Fruit fly (Drosophila melanogaster): ENCODE measurements around the gene CG13841.

The CG13841 gene

dm6 chr3R:22750534-22750947 is 17.0 kb downstream of the CG13841 start, which contains the start of the genes rumi, CG7029 and Usp12-46 (continued):
- TF ChIP-seq CG1647 (GFP tag; optimal IDR thresholded peaks at IDR 0.05) (peak; percentile 90), CG8359 (GFP tag; optimal IDR thresholded peaks at IDR 0.05; ENCODE audit: borderline replicate concordance) (peak; percentile 32), croc (GFP tag; conservative IDR thresholded peaks at IDR 0.05) (peak; percentile 60), oc (tag; optimal IDR thresholded peaks at IDR 0.05) (peak; percentile 77), Poxn (GFP tag; IDR thresholded peaks at IDR 0.05) (peak; percentile 61; the same call in 1 of the 2 replicates), CG1529 (GFP tag; optimal IDR thresholded peaks at IDR 0.05) (peak; percentile 58), NFAT (GFP tag; IDR thresholded peaks at IDR 0.05) (peak; percentile 84), CG6254 (GFP tag; optimal IDR thresholded peaks at IDR 0.05) (peak; percentile 72), p53 (GFP tag; optimal IDR thresholded peaks at IDR 0.05) (peak; percentile 86), CG6689 (GFP tag; IDR thresholded peaks at IDR 0.05) (peak; percentile 88), Hr78 (GFP tag; optimal IDR thresholded peaks at IDR 0.05) (no peak), Taf1 (GFP tag; IDR thresholded peaks at IDR 0.05) (peak; percentile 53; the same call in 1 of the 2 replicates), CG16813 (GFP tag; IDR thresholded peaks at IDR 0.05; ENCODE audit: partially characterized antibody) (peak; percentile 81), CG15479 (GFP tag; optimal IDR thresholded peaks at IDR 0.05) (no peak), Bdp1 (GFP tag; optimal IDR thresholded peaks at IDR 0.05) (peak; percentile 82), lilli (GFP tag; optimal IDR thresholded peaks at IDR 0.05) (peak; percentile 95), CG9817 (tag; optimal IDR thresholded peaks at IDR 0.05) (peak; percentile 89), tx (GFP tag; optimal IDR thresholded peaks at IDR 0.05) (peak; percentile 85), Fer1 (GFP tag; optimal IDR thresholded peaks at IDR 0.05) (peak; percentile 75), knrl (GFP tag; IDR thresholded peaks at IDR 0.05; ENCODE audit: partially characterized antibody) (peak; percentile 78), CG14710 (tag; optimal IDR thresholded peaks at IDR 0.05) (peak; percentile 100), ftz-f1 (GFP tag; optimal IDR thresholded peaks at IDR 0.05) (peak; percentile 56), CG12744 (GFP tag; optimal IDR thresholded peaks at IDR 0.05) (peak; percentile 81), wor (GFP tag; IDR thresholded peaks at IDR 0.05) (peak; percentile 59), CG13287 (GFP tag; IDR thresholded peaks at IDR 0.05; ENCODE audit: partially characterized antibody) (peak; percentile 87), Sry-β (GFP tag; optimal IDR thresholded peaks at IDR 0.05) (peak; percentile 21), Awh (GFP tag; IDR thresholded peaks at IDR 0.05) (peak; percentile 63), CG14441 (GFP tag; IDR thresholded peaks at IDR 0.05) (peak; percentile 84), dan (GFP tag; IDR thresholded peaks at IDR 0.05) (no peak), CG4820 (GFP tag; optimal IDR thresholded peaks at IDR 0.05) (peak; percentile 79), CG7786 (GFP tag; optimal IDR thresholded peaks at IDR 0.05) (peak; percentile 92), CG6765 (GFP tag; optimal IDR thresholded peaks at IDR 0.05) (peak; percentile 63), fd3F (GFP tag; optimal IDR thresholded peaks at IDR 0.05) (peak; percentile 79), CG18262 (tag; optimal IDR thresholded peaks at IDR 0.05) (peak; percentile 83), sqz (GFP tag; optimal IDR thresholded peaks at IDR 0.05) (peak; percentile 57), nau (GFP tag; optimal IDR thresholded peaks at IDR 0.05) (no peak), trh (GFP tag; optimal IDR thresholded peaks at IDR 0.05) (peak; percentile 43), prd (optimal IDR thresholded peaks at IDR 0.05) (no peak), prd (GFP tag; IDR thresholded peaks at IDR 0.05) (peak; percentile 90), CG14860 (GFP tag; IDR thresholded peaks at IDR 0.05; ENCODE audit: partially characterized antibody) (peak; percentile 58), ken (GFP tag; IDR thresholded peaks at IDR 0.05) (peak; percentile 89), slbo (GFP tag; IDR thresholded peaks at IDR 0.05) (peak; percentile 93), CG14965 (GFP tag; optimal IDR thresholded peaks at IDR 0.05; ENCODE audit: borderline replicate concordance) (no peak), toy (GFP tag; IDR thresholded peaks at IDR 0.05) (peak; percentile 63), chn (GFP tag; optimal IDR thresholded peaks at IDR 0.05) (peak; percentile 90), CG6854 (GFP tag; optimal IDR thresholded peaks at IDR 0.05) (no peak), danr (GFP tag; IDR thresholded peaks at IDR 0.05) (peak; percentile 53; the same call in 1 of the 2 replicates), dm (GFP tag; optimal IDR thresholded peaks at IDR 0.05) (peak; percentile 76), CG4854 (GFP tag; optimal IDR thresholded peaks at IDR 0.05) (peak; percentile 84), CG32772 (GFP tag; IDR thresholded peaks at IDR 0.05) (peak; percentile 83), Dek (tag; optimal IDR thresholded peaks at IDR 0.05) (peak; percentile 82)
